Fruit fly (Drosophila melanogaster): ENCODE results near the gene CG32713.

DNA sequence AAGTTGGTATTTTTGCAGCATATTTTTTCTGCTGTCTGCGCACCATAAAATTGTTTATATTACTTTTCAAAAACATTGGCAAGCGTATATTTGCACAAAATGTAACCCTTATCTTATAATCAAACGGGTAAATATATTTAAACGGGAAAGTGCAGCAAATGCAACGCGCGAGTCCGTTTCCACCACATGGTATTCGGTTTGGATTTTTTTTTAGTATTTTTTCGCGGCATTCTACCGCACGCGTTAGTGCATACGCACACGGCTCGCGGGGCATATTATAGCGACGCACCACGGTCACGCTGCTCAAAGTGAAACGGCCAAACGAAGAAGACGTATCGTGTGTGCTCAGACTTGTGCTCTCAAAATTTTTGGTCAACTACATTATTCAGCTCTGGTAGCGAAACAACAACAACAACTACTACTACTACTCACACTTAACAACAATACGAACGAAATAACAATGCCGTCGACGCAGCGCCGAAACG is 48.4 kb downstream of the CG32713 start, which contains the start of gene Trf2:
- TF ChIP-seq CG8478 (optimal IDR thresholded peaks at IDR 0.05) = no peak
- no peak for TF ChIP-seq CTCF (optimal IDR thresholded peaks at IDR 0.05)

Data from S2 (cell line).